Fruit fly (Drosophila melanogaster) Kc167 (cell line): ENCODE data around the gene Atx2.

Experiments used
- Myc ChIP-seq: fragments of >200 bp; optimal IDR thresholded peaks from 2 replicates; lab custom pipeline; 2017; ENCODE audit warnings: missing external identifiers
- Sin3A ChIP-seq: fragments of >200 bp; optimal IDR thresholded peaks from 2 replicates; lab custom pipeline; 2018; ENCODE audit warnings: missing external identifiers
- h ChIP-seq: fragments of >200 bp; optimal IDR thresholded peaks from 3 replicates; lab custom pipeline; 2018; ENCODE audit warnings: missing external identifiers
- insv ChIP-seq: fragments of >200 bp; optimal IDR thresholded peaks from 3 replicates; lab custom pipeline; 2018; ENCODE audit warnings: missing external identifiers
- psq ChIP-seq: fragments of >200 bp; optimal IDR thresholded peaks from 2 replicates; lab custom pipeline; 2017; ENCODE audit warnings: missing external identifiers
- ttk ChIP-seq: sonication (Bioruptor generic); optimal IDR thresholded peaks from 2 replicates; lab custom pipeline; 2017; ENCODE audit warnings: missing external identifiers

Atx2 gene

dm6 chr3R:15408131-15408731 lies at the start of gene Atx2:
TSS of gene Atx2 (plus strand) at chr3R:15408423.
- TF ChIP-seq Myc (lab: Kevin White, UChicago) (no peak), psq (lab: Kevin White, UChicago) (peak; percentile 90), ttk (lab: Kevin White, UChicago) (no peak)

DNA sequence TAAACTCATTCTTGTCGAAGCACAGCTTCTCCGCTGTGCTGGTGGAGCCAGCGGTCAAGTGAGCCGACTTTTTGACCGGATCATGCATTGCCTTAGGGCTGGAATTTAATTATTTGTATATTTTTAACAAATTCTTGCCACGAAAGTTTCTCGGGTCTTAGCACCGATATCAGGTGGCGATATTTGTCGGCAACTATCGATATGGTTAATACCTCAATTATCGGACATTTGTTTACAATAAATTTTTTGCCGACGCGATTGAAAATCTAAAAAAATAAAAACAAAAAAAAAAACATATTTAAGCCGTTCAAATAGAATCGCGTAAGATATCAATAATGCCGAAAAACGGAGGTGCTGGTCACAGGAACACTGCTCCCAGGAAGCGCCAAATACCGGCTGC lies 46.7 kb upstream of the Atx2 start, which contains the start of the genes Cog2 and Trax:
Gene Cog2, minus strand, starts transcription at position 168 of the 400 bp plus-strand sequence.
Gene Trax, plus strand, starts transcription at position 203 of the 400 bp plus-strand sequence.
- TF ChIP-seq psq (lab: Kevin White, UChicago) (no peak), h (lab: Kevin White, UChicago) (no peak), Sin3A (lab: Kevin White, UChicago) (no peak), Myc (lab: Kevin White, UChicago) (no peak), insv (lab: Kevin White, UChicago) (no peak), ttk (lab: Kevin White, UChicago) (no peak)

DNA sequence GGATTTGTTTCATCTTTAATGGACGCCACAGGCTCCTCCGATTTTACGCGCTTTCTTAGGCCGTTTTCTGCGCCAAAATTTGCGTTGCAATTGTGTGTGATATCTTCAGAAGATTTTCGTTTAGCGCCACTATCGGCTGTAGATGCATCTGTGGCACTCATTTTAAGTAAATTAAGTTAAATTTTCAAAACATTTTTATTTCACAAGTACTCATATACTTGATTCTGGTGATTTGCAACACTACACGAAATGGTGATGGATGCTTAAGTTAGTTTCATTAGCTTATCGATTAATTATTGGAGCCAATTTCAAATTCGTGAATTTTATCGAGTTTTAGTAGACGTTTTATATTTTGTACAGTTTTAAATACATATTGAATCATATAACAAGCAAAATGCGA lies 44.6 kb upstream of the Atx2 start, which contains the start of gene CG6171:
Gene CG6171, minus strand, starts transcription at position 250 of the 400 bp plus-strand sequence.
- TF ChIP-seq h (lab: Kevin White, UChicago) = no peak
- TF ChIP-seq ttk (lab: Kevin White, UChicago) = no peak
- TF ChIP-seq insv (lab: Kevin White, UChicago) = no peak
- no peak for TF ChIP-seq Myc (lab: Kevin White, UChicago)
- TF ChIP-seq Sin3A (lab: Kevin White, UChicago) = no peak

dm6 chr3R:15366839-15367238 lies 41.4 kb upstream of the Atx2 start:
- no peak for TF ChIP-seq h (lab: Kevin White, UChicago)
- no peak for TF ChIP-seq insv (lab: Kevin White, UChicago)
- TF ChIP-seq Myc (lab: Kevin White, UChicago) = no peak
- TF ChIP-seq ttk (lab: Kevin White, UChicago) = no peak
- no peak for TF ChIP-seq psq (lab: Kevin White, UChicago)
- TF ChIP-seq Sin3A (lab: Kevin White, UChicago) = no peak

dm6 chr3R:15367477-15367876 lies 40.7 kb upstream of the Atx2 start, which contains the start of gene CG34404:
TSS of gene CG34404 (minus strand) at chr3R:15367665.
- TF ChIP-seq psq (lab: Kevin White, UChicago) (no peak), h (lab: Kevin White, UChicago) (no peak), Myc (lab: Kevin White, UChicago) (no peak), ttk (lab: Kevin White, UChicago) (no peak), insv (lab: Kevin White, UChicago) (no peak), Sin3A (lab: Kevin White, UChicago) (no peak)

DNA sequence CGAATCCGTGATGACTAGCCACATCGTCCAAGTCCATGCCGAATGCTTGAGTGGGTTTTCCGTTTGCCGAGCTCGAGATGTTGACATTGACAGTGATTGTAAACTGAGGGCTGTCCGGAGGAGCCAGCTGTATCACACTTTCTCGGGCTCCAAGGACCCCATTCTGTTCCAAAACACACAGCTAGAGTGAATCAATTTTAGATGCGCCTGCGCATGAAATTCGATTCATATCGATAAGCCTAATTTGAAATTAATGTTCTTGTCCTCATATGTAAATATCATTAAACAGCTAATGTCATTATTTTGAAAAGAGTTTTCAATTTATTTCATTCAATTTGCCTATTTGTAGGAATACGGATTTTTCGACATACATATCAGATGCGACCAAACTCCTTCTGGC lies 38.5 kb upstream of the Atx2 start, which contains the start of gene CG14868:
Gene CG14868, minus strand, starts transcription at position 204 of the 400 bp plus-strand sequence.
- TF ChIP-seq h (lab: Kevin White, UChicago) (no peak), Myc (lab: Kevin White, UChicago) (no peak), insv (lab: Kevin White, UChicago) (no peak), Sin3A (lab: Kevin White, UChicago) (no peak), ttk (lab: Kevin White, UChicago) (no peak)

DNA sequence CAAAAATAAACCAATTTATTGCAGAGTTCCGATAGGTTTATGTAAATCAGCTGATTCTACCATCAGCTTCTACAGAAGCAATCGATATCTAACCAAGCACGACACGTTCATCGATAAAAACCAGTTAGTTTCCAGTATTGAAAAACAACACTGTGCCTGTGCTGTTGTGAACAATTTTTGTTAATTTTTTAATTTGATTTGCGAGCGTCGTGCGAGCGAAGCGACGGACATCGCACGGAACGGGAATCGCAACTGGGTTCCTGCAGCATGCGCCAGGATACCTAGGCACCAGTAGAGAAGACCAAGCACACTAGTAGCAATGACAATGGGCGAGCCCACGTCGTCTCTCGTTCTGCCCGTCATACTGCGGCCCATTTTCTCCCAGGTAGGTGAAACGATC lies 36.4 kb upstream of the Atx2 start, which contains the start of the genes Ccm3 and CG6136:
Gene Ccm3, plus strand, starts transcription at position 125 of the 400 bp plus-strand sequence.
Gene CG6136, minus strand, starts transcription at position 380 of the 400 bp plus-strand sequence.
- TF ChIP-seq Sin3A (lab: Kevin White, UChicago) = no peak
- no peak for TF ChIP-seq Myc (lab: Kevin White, UChicago)
- no peak for TF ChIP-seq psq (lab: Kevin White, UChicago)
- TF ChIP-seq h (lab: Kevin White, UChicago) = no peak
- no peak for TF ChIP-seq ttk (lab: Kevin White, UChicago)
- no peak for TF ChIP-seq insv (lab: Kevin White, UChicago)

- TF ChIP-seq psq (lab: Kevin White, UChicago) = no peak
- no peak for TF ChIP-seq insv (lab: Kevin White, UChicago)
- TF ChIP-seq Sin3A (lab: Kevin White, UChicago) = no peak
- TF ChIP-seq h (lab: Kevin White, UChicago) = no peak
- no peak for TF ChIP-seq ttk (lab: Kevin White, UChicago)
- TF ChIP-seq Myc (lab: Kevin White, UChicago) = no peak
Observed at dm6 chr3R:15374397-15374796, 33.8 kb upstream of the Atx2 start, which contains the start of gene Rbp. TSS of gene Rbp (plus strand) at chr3R:15374635.

dm6 chr3R:15375470-15375869 lies 32.8 kb upstream of the Atx2 start:
- no peak for TF ChIP-seq h (lab: Kevin White, UChicago)
- no peak for TF ChIP-seq insv (lab: Kevin White, UChicago)
- no peak for TF ChIP-seq psq (lab: Kevin White, UChicago)
- no peak for TF ChIP-seq Myc (lab: Kevin White, UChicago)
- no peak for TF ChIP-seq ttk (lab: Kevin White, UChicago)
- no peak for TF ChIP-seq Sin3A (lab: Kevin White, UChicago)

DNA sequence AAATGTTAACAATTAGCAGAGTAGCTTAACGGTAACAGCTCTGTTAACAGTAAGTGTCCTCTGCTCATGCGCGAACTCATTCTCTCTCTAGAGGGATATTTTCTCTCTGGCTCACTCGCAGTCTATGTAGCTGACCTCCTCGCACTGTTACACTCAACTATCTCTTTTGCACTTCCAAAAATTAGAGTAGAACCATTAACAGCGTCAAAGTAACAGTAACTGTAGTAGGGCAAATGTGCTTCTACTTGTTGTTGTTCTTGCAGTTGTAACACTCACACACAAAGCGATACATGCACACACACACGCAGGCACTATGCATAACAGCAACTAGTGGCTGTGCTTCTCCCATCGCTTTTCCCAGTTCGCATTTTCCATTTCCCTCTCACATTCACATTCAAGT lies 29.2 kb upstream of the Atx2 start:
- TF ChIP-seq h (lab: Kevin White, UChicago) (no peak), ttk (lab: Kevin White, UChicago) (no peak), Myc (lab: Kevin White, UChicago) (no peak), Sin3A (lab: Kevin White, UChicago) (no peak), insv (lab: Kevin White, UChicago) (no peak), psq (lab: Kevin White, UChicago) (no peak)

dm6 chr3R:15382851-15383250 lies 25.4 kb upstream of the Atx2 start, which contains the start of gene h-cup:
TSS of gene h-cup (minus strand) at chr3R:15382951.
- TF ChIP-seq Sin3A (lab: Kevin White, UChicago) (no peak), ttk (lab: Kevin White, UChicago) (no peak), Myc (lab: Kevin White, UChicago) (no peak), insv (lab: Kevin White, UChicago) (no peak), h (lab: Kevin White, UChicago) (no peak), psq (lab: Kevin White, UChicago) (no peak)
